Fruit fly (Drosophila melanogaster) whole organism, embryonic: Measurements from ENCODE around the gene cnir.

Experiments
- Antp ChIP-seq: fragments of 200-800 bp; sonication (Bioruptor generic); optimal IDR thresholded peaks from 3 replicates; lab custom pipeline; 2016; ENCODE audit warnings: missing biosample characterization, missing genetic modification characterization
- CG11085 ChIP-seq: fragments of 200-800 bp; sonication (Bioruptor generic); IDR thresholded peaks from 2 replicates; pipeline ENCODE4 v1.3.6; 2022; ENCODE audit warnings: missing biosample characterization, missing genetic modification characterization
- CG12744 ChIP-seq: fragments of 200-800 bp; sonication (Bioruptor generic); optimal IDR thresholded peaks from 2 replicates; lab custom pipeline; 2016; ENCODE audit warnings: missing biosample characterization, missing genetic modification characterization
- CG12769 ChIP-seq: fragments of 200-800 bp; sonication (Bioruptor generic); optimal IDR thresholded peaks from 2 replicates; lab custom pipeline; 2019; ENCODE audit warnings: missing biosample characterization, mild to moderate bottlenecking, missing genetic modification characterization, moderate library complexity
- CG14965 ChIP-seq: fragments of 200-800 bp; sonication (Bioruptor generic); optimal IDR thresholded peaks from 2 replicates; lab custom pipeline; 2016; ENCODE audit warnings: missing biosample characterization, missing genetic modification characterization, borderline replicate concordance
- CG1603 ChIP-seq: fragments of 200-800 bp; sonication (Bioruptor generic); optimal IDR thresholded peaks from 2 replicates; lab custom pipeline; 2019; ENCODE audit warnings: missing biosample characterization, mild to moderate bottlenecking, missing genetic modification characterization, moderate library complexity
- CG2678 ChIP-seq: fragments of 200-800 bp; sonication (Bioruptor generic); optimal IDR thresholded peaks from 3 replicates; lab custom pipeline; 2019; ENCODE audit warnings: missing biosample characterization, mild to moderate bottlenecking, missing genetic modification characterization, moderate library complexity
- CG2712 ChIP-seq: fragments of 200-800 bp; optimal IDR thresholded peaks from 3 replicates; lab custom pipeline; 2019; ENCODE audit warnings: missing biosample characterization, mild to moderate bottlenecking, missing genetic modification characterization, moderate library complexity
- CG2889 ChIP-seq: fragments of 200-800 bp; sonication (Bioruptor generic); IDR thresholded peaks from 3 replicates; pipeline ENCODE4 v1.3.6; 2022; ENCODE audit warnings: missing biosample characterization, missing genetic modification characterization
- CG30403 ChIP-seq: fragments of 200-800 bp; sonication (Bioruptor generic); optimal IDR thresholded peaks from 3 replicates; lab custom pipeline; 2016; ENCODE audit warnings: missing biosample characterization, missing genetic modification characterization
- CG34422 ChIP-seq: fragments of 200-800 bp; sonication (Bioruptor generic); IDR thresholded peaks from 3 replicates; pipeline ENCODE4 v1.3.6; 2022; ENCODE audit warnings: missing biosample characterization, missing genetic modification characterization
- CG4360 ChIP-seq: fragments of 200-800 bp; sonication (Bioruptor generic); IDR thresholded peaks from 2 replicates; pipeline ENCODE4 v1.3.6; 2022; ENCODE audit warnings: missing biosample characterization, missing genetic modification characterization
- CG4707 ChIP-seq: fragments of 200-800 bp; sonication (Bioruptor generic); optimal IDR thresholded peaks from 2 replicates; lab custom pipeline; 2018; ENCODE audit warnings: missing biosample characterization, mild to moderate bottlenecking, missing genetic modification characterization, moderate library complexity
- CG5953 ChIP-seq: fragments of 200-800 bp; sonication (Bioruptor generic); IDR thresholded peaks from 2 replicates; pipeline ENCODE4 v1.3.6; 2022; ENCODE audit warnings: missing biosample characterization, missing genetic modification characterization
- CG6813 ChIP-seq: fragments of 200-800 bp; sonication (Bioruptor generic); optimal IDR thresholded peaks from 2 replicates; lab custom pipeline; 2017; ENCODE audit warnings: missing biosample characterization, missing genetic modification characterization, mild to moderate bottlenecking, moderate library complexity, missing genetic modification reagents
- CG7357 ChIP-seq: fragments of 200-800 bp; sonication (Bioruptor generic); IDR thresholded peaks from 3 replicates; pipeline ENCODE4 v1.3.6; 2022; ENCODE audit warnings: missing biosample characterization, missing genetic modification characterization
- CG7963 ChIP-seq: fragments of 200-800 bp; sonication (Bioruptor generic); IDR thresholded peaks from 3 replicates; pipeline ENCODE4 v1.3.6; 2022; ENCODE audit warnings: missing biosample characterization, missing genetic modification characterization; ENCODE audit not compliant: partially characterized antibody
- CG8089 ChIP-seq: fragments of 200-800 bp; sonication (Bioruptor generic); optimal IDR thresholded peaks from 3 replicates; lab custom pipeline; 2016; ENCODE audit warnings: missing biosample characterization, missing genetic modification characterization
- CG8765 ChIP-seq: fragments of 200-800 bp; sonication (Bioruptor generic); IDR thresholded peaks from 2 replicates; pipeline ENCODE4 v1.3.6; 2022; ENCODE audit warnings: missing biosample characterization, missing genetic modification characterization
- CG8924 ChIP-seq: fragments of 200-800 bp; optimal IDR thresholded peaks from 3 replicates; lab custom pipeline; 2019; ENCODE audit warnings: missing biosample characterization, mild to moderate bottlenecking, missing genetic modification characterization, moderate library complexity
- CG9437 ChIP-seq: fragments of 200-800 bp; sonication (Bioruptor generic); optimal IDR thresholded peaks from 2 replicates; lab custom pipeline; 2018; ENCODE audit warnings: missing biosample characterization, mild to moderate bottlenecking, missing genetic modification characterization
- CG9609 ChIP-seq: fragments of 200-800 bp; sonication (Bioruptor generic); optimal IDR thresholded peaks from 3 replicates; lab custom pipeline; 2016; ENCODE audit warnings: missing biosample characterization, missing genetic modification characterization
- CG9932 ChIP-seq: fragments of 200-800 bp; sonication (Bioruptor generic); IDR thresholded peaks from 2 replicates; pipeline ENCODE4 v1.3.6; 2022; ENCODE audit warnings: missing biosample characterization, missing genetic modification characterization
- HLH3B ChIP-seq: fragments of 200-800 bp; sonication (Bioruptor generic); IDR thresholded peaks from 2 replicates; pipeline ENCODE4 v1.3.6; 2022; ENCODE audit warnings: missing biosample characterization, missing genetic modification characterization
- HmgZ ChIP-seq: fragments of 200-800 bp; sonication (Bioruptor generic); optimal IDR thresholded peaks from 2 replicates; lab custom pipeline; 2018; ENCODE audit warnings: missing biosample characterization, mild to moderate bottlenecking, missing genetic modification characterization
- Hr39 ChIP-seq: fragments of >200 bp; optimal IDR thresholded peaks from 2 replicates; lab custom pipeline; 2017
- Neu2 ChIP-seq: fragments of 200-800 bp; sonication (Bioruptor generic); optimal IDR thresholded peaks from 3 replicates; lab custom pipeline; 2016; ENCODE audit warnings: missing biosample characterization, missing genetic modification characterization, borderline replicate concordance
- Pdp1 ChIP-seq, 2 experiments: fragments of 200-800 bp; sonication (Bioruptor generic); optimal IDR thresholded peaks; 3 replicates each; lab custom pipeline; 2016; ENCODE audit warnings: missing biosample characterization in 2 of 2, missing genetic modification characterization in 2 of 2, mild to moderate bottlenecking in 1 of 2, moderate library complexity in 1 of 2
- Rx ChIP-seq: fragments of 200-800 bp; sonication (Bioruptor generic); IDR thresholded peaks from 2 replicates; pipeline ENCODE4 v1.3.6; 2022; ENCODE audit warnings: missing biosample characterization, missing genetic modification characterization
- Sox102F ChIP-seq: fragments of 200-800 bp; sonication (Bioruptor generic); optimal IDR thresholded peaks from 2 replicates; lab custom pipeline; 2018; ENCODE audit warnings: missing biosample characterization, mild to moderate bottlenecking, missing genetic modification characterization, moderate library complexity
- az2 ChIP-seq: fragments of 200-800 bp; sonication (Bioruptor generic); optimal IDR thresholded peaks from 3 replicates; lab custom pipeline; 2016; ENCODE audit warnings: missing biosample characterization, missing genetic modification characterization
- chn ChIP-seq: fragments of 200-800 bp; sonication (Bioruptor generic); optimal IDR thresholded peaks from 2 replicates; lab custom pipeline; 2016; ENCODE audit warnings: missing biosample characterization, missing genetic modification characterization
- dati ChIP-seq: fragments of 200-800 bp; sonication (Bioruptor generic); IDR thresholded peaks from 2 replicates; pipeline ENCODE4 v1.3.6; 2022; ENCODE audit warnings: missing biosample characterization, missing genetic modification characterization
- disco-r ChIP-seq: fragments of 200-800 bp; sonication (Bioruptor generic); optimal IDR thresholded peaks from 2 replicates; lab custom pipeline; 2016; ENCODE audit warnings: missing biosample characterization, missing genetic modification characterization
- emc ChIP-seq: fragments of 200-800 bp; sonication (Bioruptor generic); optimal IDR thresholded peaks from 2 replicates; lab custom pipeline; 2016; ENCODE audit warnings: missing biosample characterization, missing genetic modification characterization
- en ChIP-seq: fragments of 200-800 bp; sonication (Bioruptor generic); optimal IDR thresholded peaks from 2 replicates; lab custom pipeline; 2016; ENCODE audit warnings: missing biosample characterization, missing genetic modification characterization
- fru ChIP-seq: fragments of >200 bp; optimal IDR thresholded peaks from 2 replicates; lab custom pipeline; 2017
- ken ChIP-seq: fragments of 200-800 bp; sonication (Bioruptor generic); IDR thresholded peaks from 3 replicates; pipeline ENCODE4 v1.3.6; 2022; ENCODE audit warnings: missing biosample characterization, missing genetic modification characterization
- pb ChIP-seq: fragments of 200-800 bp; sonication (Bioruptor generic); optimal IDR thresholded peaks from 3 replicates; lab custom pipeline; 2016; ENCODE audit warnings: missing biosample characterization, missing genetic modification characterization
- prd ChIP-seq, 3 experiments: fragments of >200 bp in 2 of 3; fragments of 200-800 bp in 1 of 3; sonication (Bioruptor generic) in 1 of 3; optimal IDR thresholded peaks in 2 of 3; IDR thresholded peaks in 1 of 3; 2 replicates in 2 of 3; 3 replicates in 1 of 3; pipeline versions ENCODE4 v1.3.6 to Lab custom; 2017 to 2022; ENCODE audit warnings: missing biosample characterization in 1 of 3, missing genetic modification characterization in 1 of 3
- pum ChIP-seq: fragments of 200-800 bp; sonication (Bioruptor generic); optimal IDR thresholded peaks from 2 replicates; lab custom pipeline; 2016; ENCODE audit warnings: missing biosample characterization, missing genetic modification characterization
- run ChIP-seq: fragments of 200-800 bp; sonication (Bioruptor generic); optimal IDR thresholded peaks from 3 replicates; lab custom pipeline; 2018; ENCODE audit warnings: missing biosample characterization, mild to moderate bottlenecking, missing genetic modification characterization
- ssp ChIP-seq: fragments of 200-800 bp; sonication (Bioruptor generic); IDR thresholded peaks from 2 replicates; pipeline ENCODE4 v1.3.6; 2022; ENCODE audit warnings: missing biosample characterization, missing genetic modification characterization
- trh ChIP-seq: fragments of 200-800 bp; sonication (Bioruptor generic); optimal IDR thresholded peaks from 2 replicates; lab custom pipeline; 2016; ENCODE audit warnings: missing biosample characterization, missing genetic modification characterization
- unc-4 ChIP-seq: fragments of 200-800 bp; sonication (Bioruptor generic); IDR thresholded peaks from 2 replicates; pipeline ENCODE4 v1.3.6; 2022; ENCODE audit warnings: missing biosample characterization, missing genetic modification characterization; ENCODE audit not compliant: partially characterized antibody
- unpg ChIP-seq: fragments of 200-800 bp; sonication (Bioruptor generic); optimal IDR thresholded peaks from 3 replicates; lab custom pipeline; 2018; ENCODE audit warnings: missing biosample characterization, mild to moderate bottlenecking, missing genetic modification characterization, moderate library complexity
- wek ChIP-seq: fragments of 200-800 bp; sonication (Bioruptor generic); optimal IDR thresholded peaks from 3 replicates; lab custom pipeline; 2018; ENCODE audit warnings: missing biosample characterization, mild to moderate bottlenecking, missing genetic modification characterization, moderate library complexity
- yki ChIP-seq: fragments of >200 bp; optimal IDR thresholded peaks from 3 replicates; lab custom pipeline; 2018
- zen ChIP-seq: fragments of 200-800 bp; sonication (Bioruptor generic); optimal IDR thresholded peaks from 3 replicates; lab custom pipeline; 2018; ENCODE audit warnings: missing biosample characterization, mild to moderate bottlenecking, missing genetic modification characterization, moderate library complexity
- zen2 ChIP-seq: fragments of 200-800 bp; sonication (Bioruptor generic); IDR thresholded peaks from 3 replicates; pipeline ENCODE4 v1.3.6; 2022; ENCODE audit warnings: missing biosample characterization, missing genetic modification characterization; ENCODE audit not compliant: partially characterized antibody

cnir gene

DNA sequence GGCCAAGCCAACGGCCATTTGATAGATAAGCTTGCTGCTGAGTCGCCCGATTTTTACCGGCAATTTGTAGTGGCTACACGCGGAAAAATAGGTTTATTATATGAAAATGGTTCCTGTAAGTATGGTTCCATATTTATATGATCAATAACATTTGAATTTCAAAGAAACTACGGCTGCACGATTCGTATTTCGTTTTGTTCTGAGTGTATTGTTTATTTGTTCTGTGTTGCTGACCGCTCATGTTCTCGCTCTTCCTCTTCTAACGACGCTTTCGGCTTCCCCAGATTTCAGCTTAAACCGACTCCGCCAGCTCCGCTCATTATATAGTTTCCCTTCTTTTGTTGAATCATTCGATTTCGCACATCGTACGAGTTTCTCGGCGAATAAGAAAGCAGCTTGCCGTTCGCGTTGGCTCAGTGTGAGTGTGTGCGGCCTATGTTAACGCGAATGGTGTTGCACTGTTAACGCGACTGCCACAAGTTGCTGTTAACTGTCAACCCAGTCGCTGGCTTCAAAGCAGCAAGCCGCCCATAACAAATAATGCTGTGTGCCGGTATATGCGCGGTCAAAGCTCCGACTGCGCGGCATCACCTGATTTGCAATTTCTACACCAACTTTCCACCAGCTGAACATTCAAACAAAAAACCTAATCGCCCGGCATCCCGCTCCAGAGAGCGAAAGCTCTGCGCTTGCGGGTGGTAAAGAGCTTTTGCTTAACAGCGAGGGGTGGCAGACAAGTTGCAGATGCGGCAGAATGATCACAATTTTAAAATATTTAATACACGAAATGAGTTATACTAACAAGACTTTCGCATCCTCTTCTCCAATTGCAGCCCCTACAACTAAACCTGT is 19.4 kb upstream of the cnir start (continued):
- TF ChIP-seq Antp (peak; percentile 18), CG2889 (no peak), CG12769 (tag; lab: Kevin White, UChicago) (no peak), emc (GFP tag; lab: Kevin White, UChicago) (no peak), Sox102F (no peak), wek (GFP tag; lab: Kevin White, UChicago) (no peak), CG7357 (GFP tag; lab: Robert Waterston, UW) (no peak), CG7963 (GFP tag; lab: Robert Waterston, UW) (no peak), unpg (no peak), CG5953 (GFP tag; lab: Robert Waterston, UW) (no peak), CG9437 (GFP tag; lab: Kevin White, UChicago) (peak; percentile 17), CG4707 (GFP tag; lab: Kevin White, UChicago) (no peak), run (no peak), ken (GFP tag; lab: Robert Waterston, UW) (no peak), CG2712 (no peak), CG8924 (no peak), HLH3B (GFP tag; lab: Robert Waterston, UW) (0 out of 2 replicates have a peak, but pooled peaks have one; percentile 28), CG14965 (GFP tag; lab: Kevin White, UChicago) (no peak), dati (no peak), unc-4 (GFP tag; lab: Robert Waterston, UW) (no peak), prd (optimal IDR thresholded peaks at IDR 0.05; lab: Kevin White, UChicago) (no peak), prd (GFP tag; IDR thresholded peaks at IDR 0.05; lab: Robert Waterston, UW) (peak; percentile 45; the same call in 2 of the 3 replicates), CG11085 (GFP tag; lab: Robert Waterston, UW) (peak; percentile 44; the same call in 1 of the 2 replicates), pum (GFP tag; lab: Kevin White, UChicago) (no peak), CG30403 (peak; percentile 56), CG8089 (GFP tag; lab: Kevin White, UChicago) (no peak), CG9609 (GFP tag; lab: Kevin White, UChicago) (peak; percentile 19), fru (lab: Kevin White, UChicago) (no peak), yki (no peak), CG4360 (GFP tag; lab: Robert Waterston, UW) (no peak), CG2678 (tag; lab: Kevin White, UChicago) (peak; percentile 37), trh (GFP tag; lab: Kevin White, UChicago) (no peak), HmgZ (tag; lab: Kevin White, UChicago) (peak; percentile 14), zen2 (GFP tag; lab: Robert Waterston, UW) (no peak), Pdp1 (GFP tag; optimal IDR thresholded peaks at IDR 0.05; lab: Kevin White, UChicago) (peak in 1 of 2 experiments; percentile 23), Neu2 (no peak), CG12744 (GFP tag; lab: Kevin White, UChicago) (no peak), CG1603 (no peak), pb (GFP tag; lab: Kevin White, UChicago) (no peak), en (GFP tag; lab: Kevin White, UChicago) (no peak), CG8765 (GFP tag; lab: Robert Waterston, UW) (no peak), disco-r (no peak), zen (no peak), CG9932 (GFP tag; lab: Robert Waterston, UW) (peak; percentile 74), az2 (GFP tag; lab: Kevin White, UChicago) (no peak), Rx (GFP tag; lab: Robert Waterston, UW) (0 out of 2 replicates have a peak, but pooled peaks have one; percentile 21), CG6813 (GFP tag; lab: Kevin White, UChicago) (no peak), Hr39 (lab: Kevin White, UChicago) (no peak), CG34422 (GFP tag; lab: Robert Waterston, UW) (peak; percentile 30; the same call in 1 of the 3 replicates), chn (GFP tag; lab: Kevin White, UChicago) (peak; percentile 37), ssp (GFP tag; lab: Robert Waterston, UW) (no peak)
